Fruit fly (Drosophila melanogaster): ENCODE measurements around the gene Mct1.

Gene Mct1

dm6 chrX:2219246-2219645 is 30.3 kb downstream of the Mct1 start:
- no peak for TF ChIP-seq CG8478 (optimal IDR thresholded peaks at IDR 0.05)
- TF ChIP-seq CTCF (optimal IDR thresholded peaks at IDR 0.05), result no peak

DNA sequence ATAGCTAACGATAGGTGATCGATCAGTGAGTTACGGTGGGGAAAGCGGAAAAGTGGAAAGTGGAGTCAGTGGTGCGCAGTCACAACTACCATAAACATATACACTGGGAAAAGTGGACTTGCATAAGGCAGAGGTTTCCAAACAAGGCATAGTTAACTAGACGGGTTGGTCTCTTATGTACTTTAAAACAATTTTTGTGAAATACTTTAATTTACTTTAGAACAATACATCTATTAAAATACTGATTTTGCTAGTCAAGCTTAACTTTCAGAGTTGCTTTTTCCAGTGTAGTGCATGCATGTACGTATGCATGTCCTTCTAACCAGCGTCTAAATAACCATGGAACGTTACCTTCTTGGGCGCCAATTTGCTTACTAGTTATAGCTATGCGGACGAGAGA is 30.9 kb downstream of the Mct1 start:
- TF ChIP-seq CG8478 (optimal IDR thresholded peaks at IDR 0.05) (no peak), CTCF (optimal IDR thresholded peaks at IDR 0.05) (no peak)

dm6 chrX:2221598-2221997 is 32.6 kb downstream of the Mct1 start:
- TF ChIP-seq CTCF (optimal IDR thresholded peaks at IDR 0.05) (no peak), CG8478 (optimal IDR thresholded peaks at IDR 0.05) (no peak)

dm6 chrX:2222181-2222790 is 33.3 kb downstream of the Mct1 start, which contains the start of gene Vinc:
TSS of gene Vinc (minus strand) at chrX:2222567.
- no peak for TF ChIP-seq CTCF (optimal IDR thresholded peaks at IDR 0.05)
- TF ChIP-seq CG8478 (optimal IDR thresholded peaks at IDR 0.05), result no peak

DNA sequence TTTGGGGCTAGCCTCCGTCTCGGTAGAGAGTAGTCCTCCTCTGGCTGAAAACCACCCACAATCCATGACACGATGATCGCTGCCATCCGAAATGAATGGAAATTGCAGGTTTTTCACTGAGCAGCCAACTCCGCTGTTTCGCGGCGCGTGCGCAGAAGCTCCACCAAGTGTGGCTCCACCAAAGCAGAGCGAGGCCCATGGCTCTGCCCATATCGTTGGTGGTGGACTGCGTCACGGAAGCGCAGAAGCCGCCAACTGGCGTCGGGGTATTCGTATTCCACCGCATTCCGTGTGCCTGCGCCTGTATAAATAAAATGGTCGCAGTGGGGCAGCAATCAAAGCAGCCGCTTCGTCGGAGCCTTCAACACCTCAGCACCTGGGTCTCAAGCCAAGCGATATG is 34.5 kb downstream of the Mct1 start, which contains the start of gene CG14052:
CG14052 (plus strand) TSS at position 301 of the 400 bp plus-strand sequence.
- TF ChIP-seq CG8478 (optimal IDR thresholded peaks at IDR 0.05) (no peak), CTCF (optimal IDR thresholded peaks at IDR 0.05) (no peak)

dm6 chrX:2225138-2225537 is 36.1 kb downstream of the Mct1 start, which contains the start of gene pcx:
TSS of gene pcx (plus strand) at chrX:2225296.
- no peak for TF ChIP-seq CTCF (optimal IDR thresholded peaks at IDR 0.05)
- TF ChIP-seq CG8478 (optimal IDR thresholded peaks at IDR 0.05), result no peak

DNA sequence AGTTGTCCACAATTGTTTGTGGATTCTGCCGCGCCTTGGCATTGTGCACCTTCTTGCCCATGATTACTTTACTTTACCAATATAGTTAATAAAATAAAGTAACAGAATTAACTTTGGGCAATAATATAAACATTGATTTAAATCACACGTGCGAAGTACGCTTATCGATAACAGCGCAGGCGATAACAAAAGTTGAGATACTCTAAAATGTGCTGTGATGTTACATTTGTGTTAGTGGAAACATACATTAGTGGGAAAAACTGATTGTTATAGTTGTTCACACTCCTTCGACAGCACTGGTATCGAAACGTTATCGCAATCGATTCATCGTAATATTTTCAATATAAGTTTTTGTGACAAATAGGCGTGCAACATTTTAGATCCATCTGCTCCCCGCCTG is 52.9 kb downstream of the Mct1 start, which contains the start of gene kz:
kz (minus strand) TSS at position 194 of the 400 bp plus-strand sequence.
- peak in 1 of 2 experiments; percentile 19 for TF ChIP-seq CTCF (optimal IDR thresholded peaks at IDR 0.05)
- TF ChIP-seq CG8478 (optimal IDR thresholded peaks at IDR 0.05), result no peak

- TF ChIP-seq CG8478 (optimal IDR thresholded peaks at IDR 0.05) (no peak), CTCF (optimal IDR thresholded peaks at IDR 0.05) (no peak)
Measured at dm6 chrX:2242897-2243296, 53.9 kb downstream of the Mct1 start.

dm6 chrX:2244753-2245152 is 55.8 kb downstream of the Mct1 start:
- no peak for TF ChIP-seq CG8478 (optimal IDR thresholded peaks at IDR 0.05)
- TF ChIP-seq CTCF (optimal IDR thresholded peaks at IDR 0.05), result no peak

dm6 chrX:2245931-2246330 is 56.9 kb downstream of the Mct1 start, which contains the start of gene Or2a:
TSS of gene Or2a (plus strand) at chrX:2246231.
- no peak for TF ChIP-seq CG8478 (optimal IDR thresholded peaks at IDR 0.05)
- no peak for TF ChIP-seq CTCF (optimal IDR thresholded peaks at IDR 0.05)

DNA sequence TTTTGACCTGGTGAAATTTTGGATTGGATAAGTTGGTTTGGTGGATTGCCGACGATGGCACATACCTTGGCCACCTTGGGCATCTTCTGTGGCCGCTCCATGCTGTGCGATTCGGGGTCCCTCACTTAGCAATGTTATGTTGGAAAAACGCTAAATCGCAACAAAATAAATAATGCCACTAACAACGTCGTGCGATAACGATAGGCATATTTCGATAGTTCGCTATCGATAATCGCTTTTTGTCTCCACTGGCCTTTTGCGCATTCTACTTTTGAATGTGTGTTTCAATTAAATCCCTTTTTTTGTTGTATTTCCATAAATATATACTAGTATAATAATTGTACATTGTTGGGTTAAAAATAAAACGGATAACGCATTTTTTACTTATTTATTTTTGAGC is 60.8 kb downstream of the Mct1 start, which contains the start of gene crn:
crn (minus strand) TSS at position 221 of the 400 bp plus-strand sequence.
- TF ChIP-seq CTCF (optimal IDR thresholded peaks at IDR 0.05), result no peak
- no peak for TF ChIP-seq CG8478 (optimal IDR thresholded peaks at IDR 0.05)

DNA sequence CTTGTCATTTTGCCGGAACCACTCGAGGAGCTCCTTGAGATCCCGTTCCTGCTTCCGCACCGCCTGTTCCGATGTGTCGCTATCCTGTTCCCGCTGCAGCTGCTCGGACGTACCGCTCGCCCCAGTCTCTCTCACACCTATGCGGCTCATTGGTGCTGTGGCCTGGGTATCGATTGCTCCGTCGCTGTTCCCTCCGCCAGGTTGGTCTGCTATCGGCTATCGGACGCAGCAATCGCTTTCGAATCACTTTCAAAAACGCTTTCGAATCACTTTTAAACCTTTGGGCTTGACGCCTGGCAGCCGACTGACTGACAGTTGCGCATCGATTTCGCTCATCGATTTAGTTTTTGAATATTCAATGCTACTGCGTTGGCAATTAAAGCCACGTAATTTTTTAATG is 62.7 kb downstream of the Mct1 start, which contains the start of gene CG3191:
CG3191 (minus strand) TSS at position 306 of the 400 bp plus-strand sequence.
- TF ChIP-seq CTCF (optimal IDR thresholded peaks at IDR 0.05) (no peak), CG8478 (optimal IDR thresholded peaks at IDR 0.05) (no peak)

dm6 chrX:2254020-2254626 is 65.1 kb downstream of the Mct1 start, which contains the start of gene CG3091:
TSS of gene CG3091 (minus strand) at chrX:2254197.
- TF ChIP-seq CTCF (optimal IDR thresholded peaks at IDR 0.05) (no peak), CG8478 (optimal IDR thresholded peaks at IDR 0.05) (no peak)

All from S2 (cell line).